ENCODE assay signal across 3 fruit fly cellular contexts in the genomic region with DNA sequence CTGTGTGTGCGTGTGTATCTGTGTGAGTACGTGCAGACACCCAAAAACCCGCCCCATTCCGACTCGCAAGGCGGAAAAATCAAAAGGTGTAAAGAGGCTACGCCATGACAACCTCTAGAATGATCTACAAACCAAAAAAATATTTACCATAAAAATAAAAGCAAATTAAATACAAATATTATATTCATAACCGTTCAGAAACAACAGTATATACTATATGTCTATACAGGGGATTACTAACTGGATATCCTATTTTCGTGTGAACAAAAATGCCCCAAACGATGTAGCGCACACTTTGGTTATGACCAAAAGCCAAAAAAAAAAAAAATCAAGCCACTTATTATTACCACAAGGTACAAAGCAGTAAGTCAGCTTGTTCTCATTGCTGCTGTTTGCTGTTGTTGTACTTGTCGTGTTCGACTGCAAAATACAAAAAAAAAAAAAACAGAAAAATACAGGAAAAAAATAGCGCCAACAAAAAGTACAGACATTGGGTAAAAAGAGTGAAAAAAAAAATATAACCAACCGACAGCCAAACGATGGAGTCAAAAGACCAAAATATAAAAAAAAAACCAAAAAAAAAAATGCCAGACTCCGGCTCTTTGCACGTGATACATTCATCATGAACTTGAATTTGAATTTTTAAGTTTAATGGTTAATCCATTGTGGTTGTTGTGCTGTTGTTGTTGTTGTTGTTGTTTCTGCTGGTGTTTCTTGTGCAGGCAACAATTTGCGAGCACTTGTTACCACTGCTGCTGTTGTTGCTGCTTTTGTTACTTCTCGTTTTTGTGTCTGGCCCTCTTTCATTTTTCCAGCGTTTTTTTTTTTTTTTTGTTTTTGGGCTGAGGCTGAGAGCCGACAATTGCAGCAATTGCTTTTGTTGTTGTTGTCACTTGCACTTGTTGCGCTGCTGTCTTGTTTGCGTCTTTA.
TF ChIP-seq lines count a peak whose summit lies in the region.

No protein-coding gene starts in this region.

TF ChIP-seq in whole organism, embryonic, 481 proteins besides CTCF, POLR2A, EP300 and RAD21 (continued from another document and continues in another):
- TF ChIP-seq D (optimal IDR thresholded peaks at IDR 0.05; lab: Kevin White, UChicago) (no peak), D (GFP tag; optimal IDR thresholded peaks at IDR 0.05; lab: Kevin White, UChicago) (no peak), vvl (GFP tag; IDR thresholded peaks at IDR 0.05; lab: Robert Waterston, UW) (peak; percentile 83), CG31388 (GFP tag; optimal IDR thresholded peaks at IDR 0.05; lab: Kevin White, UChicago) (no peak), aop (GFP tag; IDR thresholded peaks at IDR 0.05; lab: Robert Waterston, UW) (no peak), toy (GFP tag; IDR thresholded peaks at IDR 0.05; lab: Robert Waterston, UW) (peak; percentile 48; the same call in 1 of the 2 replicates), ro (GFP tag; IDR thresholded peaks at IDR 0.05; lab: Robert Waterston, UW) (peak; percentile 33; the same call in 1 of the 2 replicates), Dad (GFP tag; optimal IDR thresholded peaks at IDR 0.05; lab: Kevin White, UChicago) (peak; percentile 19), CG10979 (tag; optimal IDR thresholded peaks at IDR 0.05; lab: Kevin White, UChicago) (peak; percentile 48), Ets97D (GFP tag; optimal IDR thresholded peaks at IDR 0.05; lab: Kevin White, UChicago) (no peak), CG3281 (GFP tag; optimal IDR thresholded peaks at IDR 0.05; lab: Kevin White, UChicago) (peak; percentile 64), HmgD (GFP tag; optimal IDR thresholded peaks at IDR 0.05; lab: Kevin White, UChicago) (no peak), Sry-β (GFP tag; optimal IDR thresholded peaks at IDR 0.05; lab: Kevin White, UChicago) (no peak), oc (tag; optimal IDR thresholded peaks at IDR 0.05; lab: Kevin White, UChicago) (no peak), CG8388 (GFP tag; optimal IDR thresholded peaks at IDR 0.05; lab: Kevin White, UChicago) (peak; percentile 36), ap (GFP tag; IDR thresholded peaks at IDR 0.05; lab: Robert Waterston, UW) (peak; percentile 62; the same call in 1 of the 2 replicates), az2 (GFP tag; optimal IDR thresholded peaks at IDR 0.05; lab: Kevin White, UChicago) (peak; percentile 24), knrl (GFP tag; IDR thresholded peaks at IDR 0.05; lab: Robert Waterston, UW; ENCODE audit: partially characterized antibody) (no peak), CG9437 (GFP tag; optimal IDR thresholded peaks at IDR 0.05; lab: Kevin White, UChicago) (no peak), CG43689 (GFP tag; IDR thresholded peaks at IDR 0.05; lab: Robert Waterston, UW) (0 out of 2 replicates have a peak, but pooled peaks have one; percentile 9), CG1024 (GFP tag; IDR thresholded peaks at IDR 0.05; lab: Robert Waterston, UW) (peak; percentile 44; the same call in 1 of the 2 replicates), CrebB (tag; optimal IDR thresholded peaks at IDR 0.05; lab: Kevin White, UChicago) (no peak), chif (GFP tag; optimal IDR thresholded peaks at IDR 0.05; lab: Kevin White, UChicago) (peak in 1 of 2 experiments; percentile 22), CG8290 (GFP tag; optimal IDR thresholded peaks at IDR 0.05; lab: Kevin White, UChicago) (no peak), CG8290 (tag; optimal IDR thresholded peaks at IDR 0.05; lab: Kevin White, UChicago) (peak in 1 of 2 experiments; percentile 8), bsh (GFP tag; optimal IDR thresholded peaks at IDR 0.05; lab: Kevin White, UChicago) (peak in 1 of 2 experiments; percentile 56), CG3163 (GFP tag; optimal IDR thresholded peaks at IDR 0.05; lab: Kevin White, UChicago) (no peak), Fer1 (GFP tag; optimal IDR thresholded peaks at IDR 0.05; lab: Kevin White, UChicago) (peak; percentile 66), CG17829 (tag; optimal IDR thresholded peaks at IDR 0.05; lab: Kevin White, UChicago) (peak; percentile 28), sens-2 (GFP tag; IDR thresholded peaks at IDR 0.05; lab: Robert Waterston, UW) (peak; percentile 70), mirr (GFP tag; optimal IDR thresholded peaks at IDR 0.05; lab: Kevin White, UChicago) (no peak), lov (optimal IDR thresholded peaks at IDR 0.05; lab: Kevin White, UChicago) (no peak), lov (GFP tag; IDR thresholded peaks at IDR 0.05; lab: Robert Waterston, UW) (0 out of 3 replicates have a peak, but pooled peaks have one; percentile 29), CG4730 (GFP tag; IDR thresholded peaks at IDR 0.05; lab: Robert Waterston, UW) (peak; percentile 79), CG3726 (GFP tag; IDR thresholded peaks at IDR 0.05; lab: Robert Waterston, UW) (0 out of 3 replicates have a peak, but pooled peaks have one; percentile 69), Hr3 (GFP tag; optimal IDR thresholded peaks at IDR 0.05; lab: Kevin White, UChicago) (peak; percentile 32), Spps (tag; optimal IDR thresholded peaks at IDR 0.05; lab: Kevin White, UChicago) (peak; percentile 9), ash1 (GFP tag; optimal IDR thresholded peaks at IDR 0.05; lab: Kevin White, UChicago) (no peak), Mad (GFP tag; optimal IDR thresholded peaks at IDR 0.05; lab: Kevin White, UChicago) (no peak)

TF ChIP-seq in whole organism, prepupa, 60 proteins besides CTCF, POLR2A, EP300 and RAD21 (continued from another document):
- peak; percentile 72 for TF ChIP-seq CG34406 (GFP tag; optimal IDR thresholded peaks at IDR 0.05; lab: Kevin White, UChicago)
- TF ChIP-seq Eip75B (GFP tag; optimal IDR thresholded peaks at IDR 0.05; lab: Kevin White, UChicago) = peak; percentile 73
- no peak for TF ChIP-seq fd85E (GFP tag; optimal IDR thresholded peaks at IDR 0.05; lab: Kevin White, UChicago)
- peak; percentile 81 for TF ChIP-seq cyc (GFP tag; optimal IDR thresholded peaks at IDR 0.05; lab: Kevin White, UChicago)
- peak; percentile 84 for TF ChIP-seq lz (GFP tag; optimal IDR thresholded peaks at IDR 0.05; lab: Kevin White, UChicago)
- peak; percentile 61 for TF ChIP-seq achi (GFP tag; optimal IDR thresholded peaks at IDR 0.05; lab: Kevin White, UChicago)
- peak; percentile 83 for TF ChIP-seq Hr4 (GFP tag; optimal IDR thresholded peaks at IDR 0.05; lab: Kevin White, UChicago)
- peak; percentile 41 for TF ChIP-seq Blimp-1 (GFP tag; optimal IDR thresholded peaks at IDR 0.05; lab: Kevin White, UChicago)
- peak; percentile 22 for TF ChIP-seq CG11762 (GFP tag; optimal IDR thresholded peaks at IDR 0.05; lab: Kevin White, UChicago; ENCODE audit: insufficient read depth)
- TF ChIP-seq vri (GFP tag; optimal IDR thresholded peaks at IDR 0.05; lab: Kevin White, UChicago) = peak; percentile 70
- peak; percentile 75 for TF ChIP-seq acj6 (GFP tag; optimal IDR thresholded peaks at IDR 0.05; lab: Kevin White, UChicago)
- TF ChIP-seq esn (GFP tag; optimal IDR thresholded peaks at IDR 0.05; lab: Kevin White, UChicago) = peak; percentile 88
- peak; percentile 90 for TF ChIP-seq CG6163 (GFP tag; IDR thresholded peaks at IDR 0.05; lab: Robert Waterston, UW)
- peak; percentile 54 for TF ChIP-seq CG11902 (GFP tag; optimal IDR thresholded peaks at IDR 0.05; lab: Kevin White, UChicago)
- TF ChIP-seq Hr38 (GFP tag; optimal IDR thresholded peaks at IDR 0.05; lab: Kevin White, UChicago) = no peak
- TF ChIP-seq CG31627 (GFP tag; optimal IDR thresholded peaks at IDR 0.05; lab: Kevin White, UChicago) = peak; percentile 79
- peak; percentile 83 for TF ChIP-seq dsx (GFP tag; optimal IDR thresholded peaks at IDR 0.05; lab: Kevin White, UChicago; ENCODE audit: poor library complexity, severe bottlenecking)
- peak; percentile 61 for TF ChIP-seq CG8632 (GFP tag; optimal IDR thresholded peaks at IDR 0.05; lab: Kevin White, UChicago)
- TF ChIP-seq fkh (GFP tag; optimal IDR thresholded peaks at IDR 0.05; lab: Kevin White, UChicago) = no peak
- TF ChIP-seq pdm3 (GFP tag; optimal IDR thresholded peaks at IDR 0.05; lab: Kevin White, UChicago) = peak; percentile 77
- no peak for TF ChIP-seq CG8319 (GFP tag; optimal IDR thresholded peaks at IDR 0.05; lab: Kevin White, UChicago)
- TF ChIP-seq Ets21C (GFP tag; optimal IDR thresholded peaks at IDR 0.05; lab: Kevin White, UChicago) = peak; percentile 65
- TF ChIP-seq Sox14 (GFP tag; optimal IDR thresholded peaks at IDR 0.05; lab: Kevin White, UChicago) = peak; percentile 67
- TF ChIP-seq Sox15 (GFP tag; optimal IDR thresholded peaks at IDR 0.05; lab: Kevin White, UChicago) = peak; percentile 38
- peak; percentile 66 for TF ChIP-seq CG16779 (tag; optimal IDR thresholded peaks at IDR 0.05; lab: Kevin White, UChicago)
- TF ChIP-seq OdsH (GFP tag; optimal IDR thresholded peaks at IDR 0.05; lab: Kevin White, UChicago) = peak; percentile 78
- peak; percentile 56 for TF ChIP-seq net (GFP tag; optimal IDR thresholded peaks at IDR 0.05; lab: Kevin White, UChicago)
- peak; percentile 71 for TF ChIP-seq CG10631 (GFP tag; optimal IDR thresholded peaks at IDR 0.05; lab: Kevin White, UChicago)
- TF ChIP-seq Ets96B (tag; optimal IDR thresholded peaks at IDR 0.05; lab: Kevin White, UChicago) = peak; percentile 54
- TF ChIP-seq CG3919 (GFP tag; optimal IDR thresholded peaks at IDR 0.05; lab: Kevin White, UChicago) = peak; percentile 75
- peak; percentile 33 for TF ChIP-seq CG6854 (GFP tag; optimal IDR thresholded peaks at IDR 0.05; lab: Kevin White, UChicago)
- TF ChIP-seq CG8119 (GFP tag; IDR thresholded peaks at IDR 0.05; lab: Robert Waterston, UW) = peak; percentile 81
- peak; percentile 67 for TF ChIP-seq CG6276 (GFP tag; optimal IDR thresholded peaks at IDR 0.05; lab: Kevin White, UChicago)
- TF ChIP-seq Lpt (GFP tag; optimal IDR thresholded peaks at IDR 0.05; lab: Kevin White, UChicago) = peak; percentile 16
- TF ChIP-seq CG11294 (GFP tag; IDR thresholded peaks at IDR 0.05; lab: Robert Waterston, UW) = peak; percentile 77
- peak; percentile 87 for TF ChIP-seq Met (GFP tag; optimal IDR thresholded peaks at IDR 0.05; lab: Kevin White, UChicago)
- TF ChIP-seq salr (GFP tag; optimal IDR thresholded peaks at IDR 0.05; lab: Kevin White, UChicago) = peak; percentile 26 to 47
- TF ChIP-seq fd59A (GFP tag; optimal IDR thresholded peaks at IDR 0.05; lab: Kevin White, UChicago) = no peak
- peak; percentile 10 for TF ChIP-seq CG6808 (GFP tag; optimal IDR thresholded peaks at IDR 0.05; lab: Kevin White, UChicago)

TF ChIP-seq in whole organism, wandering third instar larva, 38 proteins besides CTCF, POLR2A, EP300 and RAD21 (continued from another document):
- TF ChIP-seq dl (GFP tag; optimal IDR thresholded peaks at IDR 0.05; lab: Kevin White, UChicago; ENCODE audit: insufficient read depth in 1 of 2, partially characterized antibody in 2 of 2) (no peak), HLH106 (tag; optimal IDR thresholded peaks at IDR 0.05; lab: Kevin White, UChicago) (peak; percentile 80), Hr78 (GFP tag; optimal IDR thresholded peaks at IDR 0.05; lab: Kevin White, UChicago) (no peak), Sp1 (GFP tag; optimal IDR thresholded peaks at IDR 0.05; lab: Kevin White, UChicago) (peak; percentile 84), br (GFP tag; optimal IDR thresholded peaks at IDR 0.05; lab: Kevin White, UChicago) (peak; percentile 82), tai (GFP tag; optimal IDR thresholded peaks at IDR 0.05; lab: Kevin White, UChicago) (peak; percentile 29), Hnf4 (GFP tag; optimal IDR thresholded peaks at IDR 0.05; lab: Kevin White, UChicago) (peak; percentile 60), Jra (GFP tag; optimal IDR thresholded peaks at IDR 0.05; lab: Kevin White, UChicago) (no peak), dmrt93B (GFP tag; optimal IDR thresholded peaks at IDR 0.05; lab: Kevin White, UChicago) (peak; percentile 69), Dfd (GFP tag; optimal IDR thresholded peaks at IDR 0.05; lab: Kevin White, UChicago) (no peak), lola (GFP tag; optimal IDR thresholded peaks at IDR 0.05; lab: Kevin White, UChicago) (no peak), CrebA (GFP tag; optimal IDR thresholded peaks at IDR 0.05; lab: Kevin White, UChicago; ENCODE audit: borderline replicate concordance) (peak; percentile 25), CG32264 (GFP tag; optimal IDR thresholded peaks at IDR 0.05; lab: Kevin White, UChicago) (peak; percentile 54)
